Fruit fly (Drosophila melanogaster) whole organism, embryonic: Measurements from ENCODE around the gene CG43867.

Experiments
- Adf1 ChIP-seq: fragments of 200-800 bp; sonication (Bioruptor generic); IDR thresholded peaks from 2 replicates; pipeline ENCODE4 v1.3.6; 2022; ENCODE audit warnings: missing biosample characterization, missing genetic modification characterization
- Aef1 ChIP-seq: fragments of 200-800 bp; sonication (Bioruptor generic); IDR thresholded peaks from 3 replicates; pipeline ENCODE4 v1.3.6; 2022; ENCODE audit warnings: missing biosample characterization, missing genetic modification characterization
- Atf3 ChIP-seq: fragments of 200-800 bp; sonication (Bioruptor generic); optimal IDR thresholded peaks from 3 replicates; lab custom pipeline; 2016; ENCODE audit warnings: missing biosample characterization, missing genetic modification characterization
- Bgb ChIP-seq: fragments of 200-800 bp; sonication (Bioruptor generic); IDR thresholded peaks from 2 replicates; pipeline ENCODE4 v1.3.6; 2022; ENCODE audit warnings: missing biosample characterization, missing genetic modification characterization; ENCODE audit not compliant: partially characterized antibody
- Bteb2 ChIP-seq: fragments of 200-800 bp; sonication (Bioruptor generic); optimal IDR thresholded peaks from 2 replicates; lab custom pipeline; 2016; ENCODE audit warnings: missing biosample characterization, missing genetic modification characterization
- CG10147 ChIP-seq: fragments of 200-800 bp; sonication (Bioruptor generic); optimal IDR thresholded peaks from 2 replicates; lab custom pipeline; 2019; ENCODE audit warnings: missing biosample characterization, mild to moderate bottlenecking, missing genetic modification characterization, moderate library complexity
- CG10654 ChIP-seq: fragments of 200-800 bp; sonication (Bioruptor generic); optimal IDR thresholded peaks from 2 replicates; lab custom pipeline; 2016; ENCODE audit warnings: missing biosample characterization, missing genetic modification characterization
- CG13287 ChIP-seq: fragments of 200-800 bp; sonication (Bioruptor generic); IDR thresholded peaks from 2 replicates; pipeline ENCODE4 v1.3.6; 2022; ENCODE audit warnings: missing biosample characterization, missing genetic modification characterization; ENCODE audit not compliant: partially characterized antibody
- CG13296 ChIP-seq: fragments of 200-800 bp; sonication (Bioruptor generic); optimal IDR thresholded peaks from 3 replicates; lab custom pipeline; 2018; ENCODE audit warnings: missing biosample characterization, mild to moderate bottlenecking, missing genetic modification characterization
- CG14441 ChIP-seq: fragments of 200-800 bp; sonication (Bioruptor generic); IDR thresholded peaks from 2 replicates; pipeline ENCODE4 v1.3.6; 2022; ENCODE audit warnings: missing biosample characterization, missing genetic modification characterization
- CG14860 ChIP-seq: fragments of 200-800 bp; sonication (Bioruptor generic); IDR thresholded peaks from 3 replicates; pipeline ENCODE4 v1.3.6; 2022; ENCODE audit warnings: missing biosample characterization, missing genetic modification characterization; ENCODE audit not compliant: partially characterized antibody
- CG15011 ChIP-seq: fragments of 200-800 bp; sonication (Bioruptor generic); optimal IDR thresholded peaks from 3 replicates; lab custom pipeline; 2018; ENCODE audit warnings: missing biosample characterization, mild to moderate bottlenecking, missing genetic modification characterization
- CG1529 ChIP-seq: fragments of 200-800 bp; sonication (Bioruptor generic); optimal IDR thresholded peaks from 3 replicates; lab custom pipeline; 2018; ENCODE audit warnings: missing biosample characterization, missing genetic modification characterization
- CG15601 ChIP-seq: fragments of 200-800 bp; sonication (Bioruptor generic); optimal IDR thresholded peaks from 3 replicates; lab custom pipeline; 2019; ENCODE audit warnings: missing biosample characterization, mild to moderate bottlenecking, missing genetic modification characterization, moderate library complexity
- CG16779 ChIP-seq: fragments of 200-800 bp; sonication (Bioruptor generic); IDR thresholded peaks from 2 replicates; pipeline ENCODE4 v1.3.6; 2022; ENCODE audit warnings: missing biosample characterization, missing genetic modification characterization
- CG17186 ChIP-seq: fragments of 200-800 bp; sonication (Bioruptor generic); optimal IDR thresholded peaks from 3 replicates; lab custom pipeline; 2017; ENCODE audit warnings: missing biosample characterization, missing genetic modification reagents, missing genetic modification characterization
- CG3163 ChIP-seq: fragments of 200-800 bp; sonication (Bioruptor generic); optimal IDR thresholded peaks from 3 replicates; lab custom pipeline; 2016; ENCODE audit warnings: missing biosample characterization, missing genetic modification characterization
- CG6689 ChIP-seq: fragments of 200-800 bp; sonication (Bioruptor generic); IDR thresholded peaks from 2 replicates; pipeline ENCODE4 v1.3.6; 2022; ENCODE audit warnings: missing biosample characterization, missing genetic modification characterization
- CG7786 ChIP-seq: fragments of 200-800 bp; sonication (Bioruptor generic); optimal IDR thresholded peaks from 2 replicates; lab custom pipeline; 2016; ENCODE audit warnings: missing biosample characterization, missing genetic modification characterization
- Dref ChIP-seq: fragments of 200-800 bp; sonication (Bioruptor generic); IDR thresholded peaks from 2 replicates; pipeline ENCODE4 v1.3.6; 2022; ENCODE audit warnings: missing biosample characterization, missing genetic modification characterization
- GATAe ChIP-seq: fragments of 200-800 bp; sonication (Bioruptor generic); conservative IDR thresholded peaks from 2 replicates; pipeline ENCODE4 v1.3.6; 2022; ENCODE audit warnings: missing biosample characterization, missing genetic modification characterization
- Hr3 ChIP-seq: fragments of 200-800 bp; sonication (Bioruptor generic); optimal IDR thresholded peaks from 3 replicates; lab custom pipeline; 2016; ENCODE audit warnings: missing biosample characterization, missing genetic modification characterization
- Hr51 ChIP-seq, 2 experiments: fragments of 200-800 bp; sonication (Bioruptor generic); optimal IDR thresholded peaks; 2 replicates in 1 of 2; 3 replicates in 1 of 2; lab custom pipeline; 2016 to 2018; ENCODE audit warnings: missing biosample characterization in 2 of 2, missing genetic modification characterization in 2 of 2, mild to moderate bottlenecking in 1 of 2, moderate library complexity in 1 of 2
- MBD-R2 ChIP-seq: fragments of 200-800 bp; sonication (Bioruptor generic); IDR thresholded peaks from 2 replicates; pipeline ENCODE4 v1.3.6; 2022; ENCODE audit warnings: missing biosample characterization, missing genetic modification characterization
- Mrtf ChIP-seq: fragments of 200-800 bp; sonication (Bioruptor generic); IDR thresholded peaks from 3 replicates; pipeline ENCODE4 v1.3.6; 2022; ENCODE audit warnings: missing biosample characterization, missing genetic modification characterization
- Scr ChIP-seq: fragments of 200-800 bp; sonication (Bioruptor generic); IDR thresholded peaks from 2 replicates; pipeline ENCODE4 v1.3.6; 2022; ENCODE audit warnings: missing biosample characterization, missing genetic modification characterization; ENCODE audit not compliant: partially characterized antibody
- ara ChIP-seq: fragments of 200-800 bp; sonication (Bioruptor generic); IDR thresholded peaks from 2 replicates; pipeline ENCODE4 v1.3.6; 2022; ENCODE audit warnings: missing biosample characterization, missing genetic modification characterization
- bigmax ChIP-seq: fragments of 200-800 bp; sonication (Bioruptor generic); optimal IDR thresholded peaks from 2 replicates; lab custom pipeline; 2018; ENCODE audit warnings: missing biosample characterization, mild to moderate bottlenecking, missing genetic modification characterization
- chn ChIP-seq: fragments of 200-800 bp; sonication (Bioruptor generic); optimal IDR thresholded peaks from 2 replicates; lab custom pipeline; 2016; ENCODE audit warnings: missing biosample characterization, missing genetic modification characterization
- dan ChIP-seq: fragments of 200-800 bp; sonication (Bioruptor generic); IDR thresholded peaks from 2 replicates; pipeline ENCODE4 v1.3.6; 2022; ENCODE audit warnings: missing biosample characterization, missing genetic modification characterization
- esg ChIP-seq: fragments of 200-800 bp; sonication (Bioruptor generic); conservative IDR thresholded peaks from 2 replicates; pipeline ENCODE4 v1.3.6; 2022; ENCODE audit warnings: missing biosample characterization, missing genetic modification characterization
- eve ChIP-seq, 2 experiments: fragments of >200 bp; optimal IDR thresholded peaks; 2 replicates each; lab custom pipeline; 2017; ENCODE audit warnings: missing biosample characterization in 2 of 2, missing genetic modification characterization in 2 of 2
- fd3F ChIP-seq: fragments of 200-800 bp; sonication (Bioruptor generic); optimal IDR thresholded peaks from 2 replicates; lab custom pipeline; 2018; ENCODE audit warnings: missing biosample characterization, mild to moderate bottlenecking, missing genetic modification characterization, moderate library complexity
- ftz-f1 ChIP-seq: fragments of 200-800 bp; sonication (Bioruptor generic); optimal IDR thresholded peaks from 2 replicates; lab custom pipeline; 2016; ENCODE audit warnings: missing biosample characterization, missing genetic modification characterization
- gce ChIP-seq: fragments of 200-800 bp; sonication (Bioruptor generic); IDR thresholded peaks from 3 replicates; pipeline ENCODE4 v1.3.6; 2022; ENCODE audit warnings: missing biosample characterization, missing genetic modification characterization
- hb ChIP-seq: fragments of 200-800 bp; sonication (Bioruptor generic); IDR thresholded peaks from 3 replicates; pipeline ENCODE4 v1.3.6; 2022; ENCODE audit warnings: missing biosample characterization, missing genetic modification characterization; ENCODE audit not compliant: partially characterized antibody
- mld ChIP-seq: fragments of 200-800 bp; sonication (Bioruptor generic); IDR thresholded peaks from 3 replicates; pipeline ENCODE4 v1.3.6; 2022; ENCODE audit warnings: missing biosample characterization, missing genetic modification characterization; ENCODE audit not compliant: partially characterized antibody
- nerfin-2 ChIP-seq: fragments of 200-800 bp; sonication (Bioruptor generic); IDR thresholded peaks from 2 replicates; pipeline ENCODE4 v1.3.6; 2022; ENCODE audit warnings: missing biosample characterization, missing genetic modification characterization; ENCODE audit not compliant: partially characterized antibody
- otp ChIP-seq: fragments of 200-800 bp; sonication (Bioruptor generic); IDR thresholded peaks from 3 replicates; pipeline ENCODE4, ENCODE4 v1.3.6; 2022; ENCODE audit warnings: missing biosample characterization, missing genetic modification characterization
- p53 ChIP-seq: fragments of 200-800 bp; sonication (Bioruptor generic); optimal IDR thresholded peaks from 2 replicates; lab custom pipeline; 2016; ENCODE audit warnings: missing biosample characterization, missing genetic modification characterization
- pb ChIP-seq: fragments of 200-800 bp; sonication (Bioruptor generic); optimal IDR thresholded peaks from 3 replicates; lab custom pipeline; 2016; ENCODE audit warnings: missing biosample characterization, missing genetic modification characterization
- repo ChIP-seq: fragments of 200-800 bp; sonication (Bioruptor generic); optimal IDR thresholded peaks from 2 replicates; lab custom pipeline; 2016; ENCODE audit warnings: missing biosample characterization, missing genetic modification characterization
- sc ChIP-seq, 3 experiments: fragments of >200 bp in 2 of 3; fragments of 200-800 bp in 1 of 3; sonication (Bioruptor generic) in 1 of 3; optimal IDR thresholded peaks; 2 replicates in 2 of 3; 3 replicates in 1 of 3; lab custom pipeline; 2017; ENCODE audit warnings: mild to moderate bottlenecking in 1 of 3, missing biosample characterization in 1 of 3, missing genetic modification characterization in 1 of 3, missing genetic modification reagents in 1 of 3
- sd ChIP-seq: fragments of 200-800 bp; sonication (Bioruptor generic); optimal IDR thresholded peaks from 3 replicates; lab custom pipeline; 2018; ENCODE audit warnings: missing biosample characterization, mild to moderate bottlenecking, missing genetic modification characterization, moderate library complexity
- sens-2 ChIP-seq: fragments of 200-800 bp; sonication (Bioruptor generic); IDR thresholded peaks from 2 replicates; pipeline ENCODE4 v1.3.6; 2022; ENCODE audit warnings: missing biosample characterization, missing genetic modification characterization
- slbo ChIP-seq: fragments of 200-800 bp; sonication (Bioruptor generic); IDR thresholded peaks from 2 replicates; pipeline ENCODE4 v1.3.6; 2022; ENCODE audit warnings: missing biosample characterization, missing genetic modification characterization
- sqz ChIP-seq: fragments of 200-800 bp; sonication (Bioruptor generic); optimal IDR thresholded peaks from 3 replicates; lab custom pipeline; 2018; ENCODE audit warnings: missing biosample characterization, mild to moderate bottlenecking, missing genetic modification characterization
- trem ChIP-seq: fragments of 200-800 bp; optimal IDR thresholded peaks from 3 replicates; lab custom pipeline; 2019; ENCODE audit warnings: missing biosample characterization, mild to moderate bottlenecking, missing genetic modification characterization, moderate library complexity
- usp ChIP-seq: fragments of >200 bp; optimal IDR thresholded peaks from 2 replicates; lab custom pipeline; 2017; ENCODE audit warnings: missing biosample characterization, missing genetic modification characterization
- vnd ChIP-seq: fragments of 200-800 bp; sonication (Bioruptor generic); IDR thresholded peaks from 3 replicates; pipeline ENCODE4 v1.3.6; 2022; ENCODE audit warnings: missing biosample characterization, missing genetic modification characterization; ENCODE audit not compliant: partially characterized antibody
- zfh2 ChIP-seq: fragments of 200-800 bp; sonication (Bioruptor generic); optimal IDR thresholded peaks from 2 replicates; lab custom pipeline; 2016; ENCODE audit warnings: missing biosample characterization, missing genetic modification characterization

Gene CG43867

dm6 chrX:769639-770124 is 158.1 kb downstream of the CG43867 start, which contains the start of gene fz3 (continued):
- TF ChIP-seq pb (GFP tag; lab: Kevin White, UChicago) (no peak), esg (no peak), repo (no peak), Scr (GFP tag; lab: Robert Waterston, UW) (peak; percentile 89), CG10654 (GFP tag; lab: Kevin White, UChicago) (no peak), Bteb2 (GFP tag; lab: Kevin White, UChicago) (no peak), Aef1 (no peak), CG14441 (GFP tag; lab: Robert Waterston, UW) (no peak), Hr51 (GFP tag; optimal IDR thresholded peaks at IDR 0.05; lab: Kevin White, UChicago) (no peak), CG17186 (GFP tag; lab: Kevin White, UChicago) (peak; percentile 21), usp (GFP tag; lab: Kevin White, UChicago) (no peak), Bgb (GFP tag; lab: Robert Waterston, UW) (peak; percentile 93), zfh2 (no peak), CG16779 (GFP tag; lab: Robert Waterston, UW) (no peak), GATAe (no peak), mld (GFP tag; lab: Robert Waterston, UW) (peak; percentile 61; the same call in 2 of the 3 replicates), dan (GFP tag; lab: Robert Waterston, UW) (no peak), vnd (GFP tag; lab: Robert Waterston, UW) (peak; percentile 81), nerfin-2 (GFP tag; lab: Robert Waterston, UW) (peak; percentile 73), sqz (GFP tag; lab: Kevin White, UChicago) (peak; percentile 21), slbo (GFP tag; lab: Robert Waterston, UW) (no peak), Adf1 (no peak), ara (no peak), CG15011 (GFP tag; lab: Kevin White, UChicago) (no peak), chn (no peak), Dref (GFP tag; lab: Robert Waterston, UW) (peak; percentile 84), Atf3 (no peak), CG13296 (peak; percentile 9), bigmax (GFP tag; lab: Kevin White, UChicago) (peak; percentile 17), CG3163 (GFP tag; lab: Kevin White, UChicago) (no peak), sd (tag; lab: Kevin White, UChicago) (no peak), CG10147 (GFP tag; lab: Kevin White, UChicago) (no peak), fd3F (GFP tag; lab: Kevin White, UChicago) (no peak), otp (0 out of 3 replicates have a peak, but pooled peaks have one; percentile 22), CG1529 (GFP tag; lab: Kevin White, UChicago) (no peak), Mrtf (GFP tag; lab: Robert Waterston, UW) (no peak), gce (no peak), MBD-R2 (peak; percentile 54), CG6689 (GFP tag; lab: Robert Waterston, UW) (no peak), trem (tag; lab: Kevin White, UChicago) (peak; percentile 44), CG14860 (GFP tag; lab: Robert Waterston, UW) (peak; percentile 81), Hr3 (GFP tag; lab: Kevin White, UChicago) (no peak), p53 (GFP tag; lab: Kevin White, UChicago) (no peak), hb (GFP tag; lab: Robert Waterston, UW) (peak; percentile 75), eve (GFP tag; optimal IDR thresholded peaks at IDR 0.05; lab: Kevin White, UChicago) (no peak), ftz-f1 (GFP tag; lab: Kevin White, UChicago) (no peak), sens-2 (GFP tag; lab: Robert Waterston, UW) (no peak), sc (optimal IDR thresholded peaks at IDR 0.05; lab: Kevin White, UChicago) (no peak), sc (GFP tag; optimal IDR thresholded peaks at IDR 0.05; lab: Kevin White, UChicago) (no peak), CG13287 (GFP tag; lab: Robert Waterston, UW) (peak; percentile 93), CG7786 (GFP tag; lab: Kevin White, UChicago) (no peak), CG15601 (tag; lab: Kevin White, UChicago) (peak; percentile 23)
